Worm (Caenorhabditis elegans) whole organism, L3 larva: ENCODE data around the gene C41G6.12.

ENCODE experiments used
- ceh-28 ChIP-seq: fragments of 150-350 bp; optimal IDR thresholded peaks from 2 replicates; lab custom pipeline; 2014; ENCODE audit warnings: missing biosample characterization, missing genetic modification reagents, missing genetic modification characterization
- ceh-9 ChIP-seq: sonication (generic microtip); optimal IDR thresholded peaks from 2 replicates; lab custom pipeline; 2018; ENCODE audit warnings: missing biosample characterization, missing genetic modification characterization
- elt-2 ChIP-seq: sonication (generic microtip); optimal IDR thresholded peaks from 2 replicates; lab custom pipeline; 2016; ENCODE audit warnings: missing genetic modification reagents, mild to moderate bottlenecking, missing genetic modification characterization, missing compliant biosample characterization
- nhr-11 ChIP-seq: fragments of 150-350 bp; optimal IDR thresholded peaks from 2 replicates; lab custom pipeline; 2014; ENCODE audit warnings: missing biosample characterization, missing genetic modification characterization
- nhr-28 ChIP-seq: fragments of 150-350 bp; optimal IDR thresholded peaks from 2 replicates; lab custom pipeline; 2014; ENCODE audit warnings: missing biosample characterization, missing genetic modification characterization
- unc-62 ChIP-seq: fragments of 150-350 bp; sonication (generic microtip); optimal IDR thresholded peaks from 4 replicates; lab custom pipeline; 2014; ENCODE audit warnings: missing biosample characterization, missing genetic modification reagents, missing genetic modification characterization

- TF ChIP-seq ceh-28 (tag; lab: Kevin White, UChicago), result no peak
- no peak for TF ChIP-seq unc-62 (GFP tag; lab: Kevin White, UChicago)
- no peak for TF ChIP-seq nhr-28
- peak; percentile 56 for TF ChIP-seq elt-2
- no peak for TF ChIP-seq ceh-9 (tag; lab: Kevin White, UChicago)
- TF ChIP-seq nhr-11 (tag; lab: Kevin White, UChicago), result no peak
Observed at ce11 chrV:15226206-15226605, 18.6 kb upstream of the C41G6.12 start.
